Fruit fly (Drosophila melanogaster) whole organism, embryonic: Measurements from ENCODE around the gene CG7627.

Source experiments
- Awh ChIP-seq: fragments of 200-800 bp; sonication (Bioruptor generic); IDR thresholded peaks from 2 replicates; pipeline ENCODE4, ENCODE4 v1.3.6; 2022; ENCODE audit warnings: missing biosample characterization, missing genetic modification characterization
- dati ChIP-seq: fragments of 200-800 bp; sonication (Bioruptor generic); IDR thresholded peaks from 2 replicates; pipeline ENCODE4 v1.3.6; 2022; ENCODE audit warnings: missing biosample characterization, missing genetic modification characterization
- z ChIP-seq: fragments of 200-800 bp; sonication (Bioruptor generic); IDR thresholded peaks from 3 replicates; pipeline ENCODE4 v1.3.6; 2022; ENCODE audit warnings: missing biosample characterization, missing genetic modification characterization

dm6 chr2L:8382646-8383045, 20.4 kb upstream of the CG7627 start, which contains the start of the genes CG13392 and Rcd4:
- TF ChIP-seq Awh (GFP tag; lab: Robert Waterston, UW) (no peak), z (no peak), dati (no peak)
